Worm (Caenorhabditis elegans) whole organism, L4 larva: Measurements from ENCODE around the gene ZK6.8.
A peak's percentile ranks its signal among the peaks of the same experiment; 100 is the strongest.

Source experiments
- Y105C5A.15 ChIP-seq: fragments of 200-800 bp; sonication (Bioruptor generic); IDR thresholded peaks from 2 replicates; pipeline ENCODE4 v1.3.6; 2022; ENCODE audit warnings: missing genetic modification characterization, missing compliant biosample characterization
- Y48G9A.11 ChIP-seq: fragments of 200-800 bp; sonication (Bioruptor generic); IDR thresholded peaks from 2 replicates; pipeline ENCODE4 v1.3.6; 2022; ENCODE audit warnings: missing genetic modification reagents, missing genetic modification characterization, missing compliant biosample characterization
- Y5F2A.4 ChIP-seq: fragments of 200-800 bp; sonication (Bioruptor generic); optimal IDR thresholded peaks from 2 replicates; lab custom pipeline; 2018; ENCODE audit warnings: mild to moderate bottlenecking, missing genetic modification characterization, missing compliant biosample characterization
- ZK337.2 ChIP-seq: fragments of 200-800 bp; sonication (Bioruptor generic); IDR thresholded peaks from 2 replicates; pipeline ENCODE4 v1.3.6; 2022; ENCODE audit warnings: missing genetic modification reagents, missing genetic modification characterization, missing compliant biosample characterization
- aha-1 ChIP-seq: fragments of 150-350 bp; peaks from one replicate; lab custom pipeline; 2014; ENCODE audit warnings: missing biosample characterization, missing genetic modification characterization
- aly-2 ChIP-seq: sonication (generic microtip); optimal IDR thresholded peaks from 2 replicates; lab custom pipeline; 2018; ENCODE audit warnings: missing biosample characterization, missing genetic modification characterization
- ceh-28 ChIP-seq: fragments of 150-350 bp; optimal IDR thresholded peaks from 2 replicates; lab custom pipeline; 2014; ENCODE audit warnings: missing biosample characterization, missing genetic modification reagents, missing genetic modification characterization
- ceh-44 ChIP-seq: fragments of 200-800 bp; sonication (Bioruptor generic); IDR thresholded peaks from 2 replicates; pipeline ENCODE4 v1.3.6; 2022; ENCODE audit warnings: missing genetic modification reagents, missing genetic modification characterization, missing compliant biosample characterization
- ceh-82 ChIP-seq: sonication (generic microtip); optimal IDR thresholded peaks from 2 replicates; lab custom pipeline; 2017; ENCODE audit warnings: missing biosample characterization, missing genetic modification characterization
- ces-1 ChIP-seq: fragments of 150-350 bp; sonication (generic microtip); optimal IDR thresholded peaks from 4 replicates; lab custom pipeline; 2014; ENCODE audit warnings: missing biosample characterization, missing genetic modification reagents, missing genetic modification characterization
- daf-12 ChIP-seq: fragments of 150-350 bp; optimal IDR thresholded peaks from 2 replicates; lab custom pipeline; 2014; ENCODE audit warnings: missing biosample characterization, missing genetic modification reagents, missing genetic modification characterization
- daf-19 ChIP-seq: fragments of 200-800 bp; sonication (Bioruptor generic); conservative IDR thresholded peaks from 2 replicates; pipeline ENCODE4 v1.3.6; 2022; ENCODE audit warnings: missing genetic modification characterization, missing compliant biosample characterization
- daf-8 ChIP-seq: fragments of 200-800 bp; sonication (Bioruptor generic); IDR thresholded peaks from 2 replicates; pipeline ENCODE4 v1.3.6; 2022; ENCODE audit warnings: missing genetic modification characterization, missing compliant biosample characterization
- dmd-9 ChIP-seq: fragments of 200-800 bp; sonication (Bioruptor generic); IDR thresholded peaks from 2 replicates; pipeline ENCODE4 v1.3.6; 2022; ENCODE audit warnings: missing genetic modification reagents, missing genetic modification characterization, missing compliant biosample characterization
- duxl-1 ChIP-seq: sonication (generic microtip); optimal IDR thresholded peaks from 2 replicates; lab custom pipeline; 2016; ENCODE audit warnings: mild to moderate bottlenecking, missing genetic modification characterization, moderate library complexity, missing compliant biosample characterization; ENCODE audit not compliant: poor library complexity
- egl-27 ChIP-seq: sonication (generic microtip); optimal IDR thresholded peaks from 3 replicates; lab custom pipeline; 2017; ENCODE audit warnings: missing biosample characterization, missing genetic modification reagents, missing genetic modification characterization
- egl-43 ChIP-seq: fragments of 200-800 bp; sonication (Bioruptor generic); IDR thresholded peaks from 2 replicates; pipeline ENCODE4 v1.3.6; 2022; ENCODE audit warnings: missing genetic modification reagents, missing genetic modification characterization, missing compliant biosample characterization
- hif-1 ChIP-seq, 2 experiments: sonication (generic microtip); optimal IDR thresholded peaks; 2 replicates each; lab custom pipeline; 2016 to 2017; ENCODE audit warnings: missing compliant biosample characterization in 2 of 2, missing genetic modification characterization in 2 of 2, missing genetic modification reagents in 2 of 2, missing genotype in 2 of 2, mild to moderate bottlenecking in 1 of 2
- lim-7 ChIP-seq: fragments of 200-800 bp; sonication (Bioruptor generic); IDR thresholded peaks from 2 replicates; pipeline ENCODE4 v1.3.6; 2022; ENCODE audit warnings: missing genetic modification characterization, missing compliant biosample characterization
- lin-13 ChIP-seq: fragments of 150-350 bp; optimal IDR thresholded peaks from 2 replicates; lab custom pipeline; 2014; ENCODE audit warnings: missing biosample characterization, missing genetic modification reagents, missing genetic modification characterization
- lin-29 ChIP-seq: fragments of 200-800 bp; sonication (Bioruptor generic); IDR thresholded peaks from 2 replicates; pipeline ENCODE4 v1.3.6; 2022; ENCODE audit warnings: missing genetic modification reagents, missing genetic modification characterization, missing compliant biosample characterization
- lir-3 ChIP-seq: sonication (generic microtip); optimal IDR thresholded peaks from 2 replicates; lab custom pipeline; 2016; ENCODE audit warnings: mild to moderate bottlenecking, missing genetic modification characterization, missing compliant biosample characterization
- lsy-2 ChIP-seq, 2 experiments: fragments of 150-350 bp in 1 of 2; sonication (generic microtip) in 1 of 2; optimal IDR thresholded peaks; 2 replicates each; lab custom pipeline; 2014 to 2017; ENCODE audit warnings: missing biosample characterization in 2 of 2, missing genetic modification characterization in 2 of 2
- mep-1 ChIP-seq: fragments of 150-350 bp; sonication (generic microtip); optimal IDR thresholded peaks from 3 replicates; lab custom pipeline; 2014; ENCODE audit warnings: missing biosample characterization, missing genetic modification characterization
- mes-2 ChIP-seq: sonication (generic microtip); optimal IDR thresholded peaks from 2 replicates; lab custom pipeline; 2016; ENCODE audit warnings: missing genotype, mild to moderate bottlenecking, missing genetic modification characterization, missing compliant biosample characterization; ENCODE audit not compliant: poor library complexity, severe bottlenecking
- mxl-3 ChIP-seq: fragments of 200-800 bp; sonication (Bioruptor generic); optimal IDR thresholded peaks from 2 replicates; lab custom pipeline; 2018; ENCODE audit warnings: mild to moderate bottlenecking, missing genetic modification characterization, missing compliant biosample characterization
- nhr-25 ChIP-seq: sonication (generic microtip); optimal IDR thresholded peaks from 2 replicates; lab custom pipeline; 2017; ENCODE audit warnings: missing genetic modification characterization, mild to moderate bottlenecking, missing compliant biosample characterization, antibody characterized with exemption, moderate library complexity, borderline replicate concordance; ENCODE audit not compliant: insufficient read depth
- nhr-41 ChIP-seq: fragments of 200-800 bp; sonication (Bioruptor generic); IDR thresholded peaks from 2 replicates; pipeline ENCODE4 v1.3.6; 2022; ENCODE audit warnings: missing genetic modification reagents, missing genetic modification characterization, missing compliant biosample characterization
- nhr-48 ChIP-seq: sonication (generic microtip); optimal IDR thresholded peaks from 2 replicates; lab custom pipeline; 2016; ENCODE audit warnings: mild to moderate bottlenecking, missing genetic modification characterization, missing compliant biosample characterization
- nhr-77 ChIP-seq: fragments of 150-350 bp; optimal IDR thresholded peaks from 2 replicates; lab custom pipeline; 2014; ENCODE audit warnings: missing biosample characterization, missing genetic modification characterization
- rbr-2 ChIP-seq: sonication (generic microtip); optimal IDR thresholded peaks from 2 replicates; lab custom pipeline; 2016; ENCODE audit warnings: missing genotype, missing genetic modification characterization, missing compliant biosample characterization
- saeg-2 ChIP-seq: fragments of 200-800 bp; sonication (Bioruptor generic); IDR thresholded peaks from 2 replicates; pipeline ENCODE4 v1.3.6; 2022; ENCODE audit warnings: missing genetic modification reagents, missing genetic modification characterization, missing compliant biosample characterization
- set-16 ChIP-seq: fragments of 200-800 bp; sonication (Bioruptor generic); IDR thresholded peaks from 2 replicates; pipeline ENCODE4 v1.3.6; 2022; ENCODE audit warnings: missing genetic modification reagents, missing genetic modification characterization, missing compliant biosample characterization
- snpc-4 ChIP-seq: fragments of 150-350 bp; optimal IDR thresholded peaks from 2 replicates; lab custom pipeline; 2014; ENCODE audit warnings: missing biosample characterization, missing genetic modification characterization
- tag-97 ChIP-seq: fragments of 200-800 bp; sonication (Bioruptor generic); IDR thresholded peaks from 2 replicates; pipeline ENCODE4 v1.3.6; 2022; ENCODE audit warnings: missing genetic modification characterization, missing compliant biosample characterization
- unc-130 ChIP-seq: sonication (generic microtip); optimal IDR thresholded peaks from 2 replicates; lab custom pipeline; 2016; ENCODE audit warnings: missing genetic modification reagents, missing genetic modification characterization, missing compliant biosample characterization
- unc-39 ChIP-seq: sonication (generic microtip); optimal IDR thresholded peaks from 2 replicates; lab custom pipeline; 2017; ENCODE audit warnings: missing biosample characterization, missing genetic modification characterization
- unc-62 ChIP-seq, 3 experiments: fragments of 150-350 bp in 1 of 3; sonication (generic microtip); optimal IDR thresholded peaks in 2 of 3; peaks in 1 of 3; 1 replicate in 1 of 3; 2 replicates in 2 of 3; lab custom pipeline; 2014 to 2017; ENCODE audit warnings: missing biosample characterization in 3 of 3, missing genetic modification characterization in 3 of 3, missing genetic modification reagents in 3 of 3, missing genotype in 1 of 3
- zip-11 ChIP-seq: fragments of 200-800 bp; sonication (Bioruptor generic); IDR thresholded peaks from 2 replicates; pipeline ENCODE4 v1.3.6; 2022; ENCODE audit warnings: missing genetic modification characterization, missing compliant biosample characterization
- zip-2 ChIP-seq: fragments of 150-350 bp; optimal IDR thresholded peaks from 2 replicates; lab custom pipeline; 2014; ENCODE audit warnings: missing biosample characterization, missing genetic modification characterization
- ztf-7 ChIP-seq: fragments of 150-350 bp; optimal IDR thresholded peaks from 2 replicates; lab custom pipeline; 2014; ENCODE audit warnings: missing biosample characterization, missing genetic modification characterization

ZK6.8 gene

ce11 chrV:358473-358872 lies 23.2 kb upstream of the ZK6.8 start:
- no peak for TF ChIP-seq nhr-41 (GFP tag; lab: Robert Waterston, UW)
- TF ChIP-seq daf-19, result no peak
- TF ChIP-seq dmd-9 (GFP tag; lab: Robert Waterston, UW), result no peak
- no peak for TF ChIP-seq Y5F2A.4 (GFP tag; lab: Kevin White, UChicago)
- TF ChIP-seq ZK337.2 (GFP tag; lab: Robert Waterston, UW), result peak; percentile 42; the same call in 1 of the 2 replicates
- no peak for TF ChIP-seq unc-39
- TF ChIP-seq rbr-2 (tag; lab: Kevin White, UChicago), result no peak
- no peak for TF ChIP-seq ztf-7 (tag; lab: Kevin White, UChicago)
- TF ChIP-seq unc-130, result no peak
- no peak for TF ChIP-seq snpc-4
- TF ChIP-seq ceh-28, result no peak
- TF ChIP-seq ces-1, result no peak
- no peak for TF ChIP-seq nhr-48 (tag; lab: Kevin White, UChicago)
- no peak for TF ChIP-seq ceh-82 (tag; lab: Kevin White, UChicago)
- TF ChIP-seq ceh-44 (GFP tag; lab: Robert Waterston, UW), result no peak
- no peak for TF ChIP-seq Y105C5A.15 (GFP tag; lab: Robert Waterston, UW)
- no peak for TF ChIP-seq zip-11
- TF ChIP-seq zip-2 (tag; lab: Kevin White, UChicago), result no peak
- TF ChIP-seq unc-62 (GFP tag; optimal IDR thresholded peaks at IDR 0.05 in 1 of 2; lab: Kevin White, UChicago), result peak in 1 of 2 experiments; percentile 50
- TF ChIP-seq unc-62 (tag; optimal IDR thresholded peaks at IDR 0.05; lab: Kevin White, UChicago), result no peak
- no peak for TF ChIP-seq aly-2 (tag; lab: Kevin White, UChicago)
- no peak for TF ChIP-seq duxl-1
- no peak for TF ChIP-seq mep-1 (tag; lab: Kevin White, UChicago)
- TF ChIP-seq aha-1 (tag; lab: Kevin White, UChicago), result no peak
- no peak for TF ChIP-seq lim-7
- peak; percentile 89 for TF ChIP-seq set-16 (GFP tag; lab: Robert Waterston, UW)
- no peak for TF ChIP-seq mes-2 (tag; lab: Kevin White, UChicago)
- TF ChIP-seq nhr-25, result no peak
- TF ChIP-seq egl-27 (tag; lab: Kevin White, UChicago), result no peak
- no peak for TF ChIP-seq saeg-2 (GFP tag; lab: Robert Waterston, UW)
- TF ChIP-seq mxl-3 (GFP tag; lab: Kevin White, UChicago), result no peak
- TF ChIP-seq egl-43, result 0 out of 2 replicates have a peak, but pooled peaks have one; percentile 51
- no peak for TF ChIP-seq daf-8 (GFP tag; lab: Robert Waterston, UW)
- TF ChIP-seq lir-3 (tag; lab: Kevin White, UChicago), result no peak

DNA sequence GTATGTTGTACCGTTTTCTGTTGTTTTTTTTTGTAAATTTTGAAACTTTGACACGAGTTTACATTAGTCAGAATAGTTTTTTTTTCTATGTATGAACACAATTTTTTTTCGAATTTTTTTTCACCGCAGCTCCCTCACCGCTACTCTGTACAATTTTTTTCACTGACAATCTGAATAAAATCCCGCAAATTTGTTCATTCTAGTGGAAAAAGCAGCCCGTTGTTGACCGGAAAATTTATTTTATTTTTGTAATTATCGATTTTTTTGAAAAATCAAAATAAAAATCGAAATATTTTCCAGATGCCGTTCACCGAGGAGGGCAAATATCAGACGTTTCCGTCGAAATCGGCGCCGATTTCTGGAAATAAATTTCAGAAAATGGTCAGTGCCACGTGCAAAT lies 22.2 kb upstream of the ZK6.8 start, which contains the start of gene T22H9.1:
Gene T22H9.1, plus strand, starts transcription at position 301 of the 400 bp plus-strand sequence.
- TF ChIP-seq lin-13 (GFP tag; lab: Kevin White, UChicago) (no peak), daf-12 (tag; lab: Kevin White, UChicago) (no peak), hif-1 (tag; optimal IDR thresholded peaks at IDR 0.05; lab: Kevin White, UChicago) (no peak), Y48G9A.11 (GFP tag; lab: Robert Waterston, UW) (no peak), tag-97 (no peak), nhr-77 (no peak), lir-3 (tag; lab: Kevin White, UChicago) (no peak), unc-130 (no peak), lin-29 (no peak), ceh-82 (tag; lab: Kevin White, UChicago) (no peak), unc-39 (no peak), Y105C5A.15 (GFP tag; lab: Robert Waterston, UW) (no peak), lsy-2 (tag; optimal IDR thresholded peaks at IDR 0.05; lab: Kevin White, UChicago) (no peak)
- TF ChIP-seq, all 104 proteins: peak for 0
